Worm (Caenorhabditis elegans): ENCODE measurements around the gene srg-62.

DNA sequence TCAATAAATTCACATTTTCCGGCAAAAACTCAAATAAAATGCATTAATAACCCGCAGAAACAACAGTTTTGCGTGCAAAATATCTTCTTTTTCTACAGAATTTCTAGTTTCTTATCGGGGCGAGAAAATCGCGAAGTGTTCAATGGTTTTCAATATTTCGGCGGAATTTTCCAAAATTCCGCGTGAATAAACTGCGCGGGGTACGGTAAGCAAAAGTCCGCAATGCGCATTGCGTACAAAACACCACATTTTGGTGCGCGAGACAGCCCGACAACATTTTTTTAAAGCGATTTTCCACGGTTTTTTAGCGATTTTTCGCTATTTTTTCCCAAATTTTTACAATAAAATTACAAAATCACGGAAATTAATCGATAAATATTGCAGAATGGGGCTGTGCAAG lies 47.8 kb downstream of the srg-62 start, which contains the start of gene Y45G12B.2:
- TF ChIP-seq T22C8.4 (GFP tag; IDR thresholded peaks at IDR 0.05) (no peak), klf-2 (GFP tag; conservative IDR thresholded peaks at IDR 0.05) (0 out of 2 replicates have a peak, but pooled peaks have one; percentile 25), flt-1 (GFP tag; IDR thresholded peaks at IDR 0.05) (no peak), cog-1 (tag; optimal IDR thresholded peaks at IDR 0.05) (no peak)

Measured in whole organism, midembryonic.